Worm (Caenorhabditis elegans): Measurements from ENCODE around the gene B0218.7.

B0218.7 gene

ce11 chrIV:8146283-8146682, 19.6 kb downstream of the B0218.7 start (continued):
- TF ChIP-seq dmd-6 (GFP tag; IDR thresholded peaks at IDR 0.05): no peak
- no peak for TF ChIP-seq T20F7.1 (GFP tag; optimal IDR thresholded peaks at IDR 0.05)
- no peak for TF ChIP-seq ceh-20 (GFP tag; IDR thresholded peaks at IDR 0.05)
- no peak for TF ChIP-seq ctbp-1 (GFP tag; IDR thresholded peaks at IDR 0.05)
- no peak for TF ChIP-seq lir-3 (tag; optimal IDR thresholded peaks at IDR 0.05)
- TF ChIP-seq hlh-30 (tag; optimal IDR thresholded peaks at IDR 0.05; ENCODE audit: insufficient read depth): peak; percentile 93
- no peak for TF ChIP-seq jun-1 (tag; optimal IDR thresholded peaks at IDR 0.05)
- no peak for TF ChIP-seq Y105C5A.15 (GFP tag; IDR thresholded peaks at IDR 0.05)
- no peak for TF ChIP-seq Y48G9A.11 (GFP tag; IDR thresholded peaks at IDR 0.05)
- TF ChIP-seq zip-2 (tag; optimal IDR thresholded peaks at IDR 0.05): no peak
- TF ChIP-seq arid-1 (GFP tag; conservative IDR thresholded peaks at IDR 0.05): no peak
- TF ChIP-seq lin-39 (tag; optimal IDR thresholded peaks at IDR 0.05): no peak
- TF ChIP-seq ceh-82 (tag; optimal IDR thresholded peaks at IDR 0.05): no peak
- TF ChIP-seq nhr-76 (tag; optimal IDR thresholded peaks at IDR 0.05): no peak
- TF ChIP-seq nhr-42 (GFP tag; IDR thresholded peaks at IDR 0.05): no peak
- no peak for TF ChIP-seq F10B5.3 (tag; optimal IDR thresholded peaks at IDR 0.05)
- TF ChIP-seq unc-62 (GFP tag; optimal IDR thresholded peaks at IDR 0.05 in 1 of 2): peak in 1 of 2 experiments; percentile 40
- no peak for TF ChIP-seq unc-62 (tag; optimal IDR thresholded peaks at IDR 0.05)
- no peak for TF ChIP-seq daf-12 (tag; optimal IDR thresholded peaks at IDR 0.05)
- TF ChIP-seq aha-1 (tag): peak; percentile 83
- no peak for TF ChIP-seq daf-16 (GFP tag; optimal IDR thresholded peaks at IDR 0.05)
- TF ChIP-seq daf-16 (tag; optimal IDR thresholded peaks at IDR 0.05): peak; percentile 77
- no peak for TF ChIP-seq R02D3.7 (tag; optimal IDR thresholded peaks at IDR 0.05)
- no peak for TF ChIP-seq dmd-8 (GFP tag; IDR thresholded peaks at IDR 0.05)
- TF ChIP-seq hmg-1.1 (GFP tag; IDR thresholded peaks at IDR 0.05): no peak
- TF ChIP-seq D1046.2 (GFP tag; IDR thresholded peaks at IDR 0.05): no peak
- no peak for TF ChIP-seq nhr-77 (tag; optimal IDR thresholded peaks at IDR 0.05)
- no peak for TF ChIP-seq lim-7 (GFP tag; IDR thresholded peaks at IDR 0.05)

ce11 chrIV:8144341-8144740, 21.5 kb downstream of the B0218.7 start:
- peak; percentile 20; the same call in 1 of the 2 replicates for TF ChIP-seq T26A8.4 (GFP tag; IDR thresholded peaks at IDR 0.05)
- TF ChIP-seq aha-1 (tag): peak; percentile 13
- TF ChIP-seq mdl-1 (tag; optimal IDR thresholded peaks at IDR 0.05): no peak
- TF ChIP-seq ceh-62 (tag; optimal IDR thresholded peaks at IDR 0.05): no peak
- no peak for TF ChIP-seq zag-1 (tag; optimal IDR thresholded peaks at IDR 0.05)
- no peak for TF ChIP-seq F26F4.8 (GFP tag; conservative IDR thresholded peaks at IDR 0.05)
- no peak for TF ChIP-seq unc-39 (tag; optimal IDR thresholded peaks at IDR 0.05)
- no peak for TF ChIP-seq unc-130 (GFP tag; optimal IDR thresholded peaks at IDR 0.05)
- TF ChIP-seq pqm-1 (tag; optimal IDR thresholded peaks at IDR 0.05): no peak

- TF ChIP-seq unc-62 (GFP tag; optimal IDR thresholded peaks at IDR 0.05 in 1 of 2) (peak in 1 of 2 experiments; percentile 87), unc-62 (tag; optimal IDR thresholded peaks at IDR 0.05) (no peak), ztf-7 (tag; optimal IDR thresholded peaks at IDR 0.05) (no peak), zfp-2 (tag; optimal IDR thresholded peaks at IDR 0.05) (no peak), nhr-11 (tag; optimal IDR thresholded peaks at IDR 0.05) (peak; percentile 9), Y5F2A.4 (GFP tag; optimal IDR thresholded peaks at IDR 0.05) (no peak), dve-1 (tag; optimal IDR thresholded peaks at IDR 0.05; ENCODE audit: insufficient read depth) (peak; percentile 25), aha-1 (tag) (peak; percentile 79), T20F7.1 (GFP tag; optimal IDR thresholded peaks at IDR 0.05) (peak; percentile 26), F49E8.2 (tag; optimal IDR thresholded peaks at IDR 0.05; ENCODE audit: borderline replicate concordance) (no peak), lsy-2 (tag; optimal IDR thresholded peaks at IDR 0.05) (peak in 1 of 2 experiments; percentile 22), mep-1 (tag; optimal IDR thresholded peaks at IDR 0.05) (peak; percentile 37), nhr-77 (tag; optimal IDR thresholded peaks at IDR 0.05) (peak; percentile 47), mdl-1 (tag; optimal IDR thresholded peaks at IDR 0.05) (peak in 1 of 2 experiments; percentile 18), fkh-10 (GFP tag; optimal IDR thresholded peaks at IDR 0.05) (no peak), pqm-1 (tag; optimal IDR thresholded peaks at IDR 0.05) (peak; percentile 29), D1046.2 (GFP tag; IDR thresholded peaks at IDR 0.05) (no peak), daf-16 (GFP tag; optimal IDR thresholded peaks at IDR 0.05) (no peak), daf-16 (tag; optimal IDR thresholded peaks at IDR 0.05) (peak; percentile 83), lim-7 (GFP tag; IDR thresholded peaks at IDR 0.05) (no peak)
Measured at ce11 chrIV:8142735-8143550, 22.9 kb downstream of the B0218.7 start, which contains the start of gene pmk-2. TSS of gene pmk-2 (plus strand) at chrIV:8143500.
